Worm (Caenorhabditis elegans): ENCODE results near the gene sdz-12.

- TF ChIP-seq mdl-1 (tag; optimal IDR thresholded peaks at IDR 0.05), result no peak
- TF ChIP-seq unc-62 (GFP tag; optimal IDR thresholded peaks at IDR 0.05 in 1 of 2), result no peak
- no peak for TF ChIP-seq unc-62 (tag; optimal IDR thresholded peaks at IDR 0.05)
- no peak for TF ChIP-seq skn-1 (tag; optimal IDR thresholded peaks at IDR 0.05)
- TF ChIP-seq ceh-82 (tag; optimal IDR thresholded peaks at IDR 0.05), result no peak
- no peak for TF ChIP-seq ztf-11 (tag; optimal IDR thresholded peaks at IDR 0.05)
- TF ChIP-seq aly-2 (tag; optimal IDR thresholded peaks at IDR 0.05), result no peak
- no peak for TF ChIP-seq lir-3 (tag; optimal IDR thresholded peaks at IDR 0.05)
- no peak for TF ChIP-seq zag-1 (tag; optimal IDR thresholded peaks at IDR 0.05)
- TF ChIP-seq nhr-102 (tag; optimal IDR thresholded peaks at IDR 0.05), result no peak
- no peak for TF ChIP-seq attf-4 (tag; optimal IDR thresholded peaks at IDR 0.05)
- TF ChIP-seq madf-5 (GFP tag; IDR thresholded peaks at IDR 0.05), result no peak
- no peak for TF ChIP-seq egl-27 (tag; optimal IDR thresholded peaks at IDR 0.05)
- TF ChIP-seq nhr-11 (tag; optimal IDR thresholded peaks at IDR 0.05), result no peak
Observed at ce11 chrII:3757499-3757898, 25.9 kb upstream of the sdz-12 start, which contains the start of gene srx-111.

Data from whole organism, L4 larva.